Fruit fly (Drosophila melanogaster): ENCODE results near the gene pb.

The pb gene

DNA sequence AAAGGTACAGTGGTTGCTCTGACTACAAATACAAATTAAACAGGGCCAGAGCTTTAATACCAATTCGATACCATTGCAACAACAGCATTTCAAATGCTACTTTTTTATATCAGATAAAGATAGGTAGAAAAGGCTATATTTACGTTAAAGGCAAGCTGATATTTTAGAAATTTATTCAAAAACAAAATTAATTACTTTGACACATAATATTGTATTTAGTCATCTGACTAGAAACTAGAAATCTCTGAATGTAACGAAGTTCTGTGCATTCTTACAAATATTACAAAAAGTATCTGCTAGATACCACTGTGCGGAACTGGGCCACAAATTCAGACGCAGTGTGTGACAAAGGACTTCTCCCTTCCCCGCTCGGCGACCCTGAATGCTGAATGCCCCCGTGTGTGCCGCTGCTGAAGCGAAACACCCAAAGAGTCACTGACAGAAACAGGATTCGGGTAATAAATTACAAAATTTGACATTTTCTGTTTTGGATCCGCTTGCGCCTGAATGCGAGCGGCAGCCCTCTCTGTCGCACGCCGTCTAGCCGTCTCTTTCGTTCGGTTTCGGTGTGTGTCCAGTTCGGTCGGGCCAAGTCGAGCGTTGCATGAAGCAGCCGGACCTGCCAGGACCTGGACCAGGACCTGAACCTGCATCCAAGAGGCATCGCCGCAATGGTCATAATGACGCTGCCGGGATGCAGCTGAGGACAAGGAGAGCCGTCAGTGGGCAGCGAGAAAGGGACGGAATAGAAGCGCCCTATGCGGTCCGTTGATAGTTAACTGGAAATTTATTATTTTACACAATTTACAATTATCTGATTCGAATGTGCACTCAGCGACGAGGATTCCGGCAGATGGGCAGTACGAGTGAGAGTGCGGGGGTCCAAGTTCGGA is 19.1 kb upstream of the pb start (continued):
- peak in 1 of 2 experiments; percentile 30 for TF ChIP-seq dpn (GFP tag; optimal IDR thresholded peaks at IDR 0.05)
- TF ChIP-seq jigr1 (GFP tag; IDR thresholded peaks at IDR 0.05), result no peak
- no peak for TF ChIP-seq usp (GFP tag; optimal IDR thresholded peaks at IDR 0.05)
- TF ChIP-seq CG12744 (GFP tag; optimal IDR thresholded peaks at IDR 0.05), result no peak
- TF ChIP-seq Dad (GFP tag; optimal IDR thresholded peaks at IDR 0.05), result no peak
- TF ChIP-seq zf30C (GFP tag; optimal IDR thresholded peaks at IDR 0.05), result peak; percentile 68
- peak; percentile 75 for TF ChIP-seq CG18599 (GFP tag; optimal IDR thresholded peaks at IDR 0.05)
- no peak for TF ChIP-seq CG15073 (GFP tag; optimal IDR thresholded peaks at IDR 0.05)
- peak; percentile 2 for TF ChIP-seq Chrac-16 (GFP tag; optimal IDR thresholded peaks at IDR 0.05)
- peak; percentile 46 for TF ChIP-seq nmo (GFP tag; optimal IDR thresholded peaks at IDR 0.05)
- TF ChIP-seq Dfd (GFP tag; optimal IDR thresholded peaks at IDR 0.05), result no peak
- no peak for TF ChIP-seq Atf3 (GFP tag; optimal IDR thresholded peaks at IDR 0.05)
- TF ChIP-seq H2.0 (GFP tag; IDR thresholded peaks at IDR 0.05), result no peak
- TF ChIP-seq corto (GFP tag; optimal IDR thresholded peaks at IDR 0.05), result no peak
- no peak for TF ChIP-seq schlank (tag; optimal IDR thresholded peaks at IDR 0.05)
- no peak for TF ChIP-seq CG16813 (GFP tag; IDR thresholded peaks at IDR 0.05; ENCODE audit: partially characterized antibody)
- no peak for TF ChIP-seq cwo (GFP tag; optimal IDR thresholded peaks at IDR 0.05)
- TF ChIP-seq wek (GFP tag; optimal IDR thresholded peaks at IDR 0.05), result no peak
- TF ChIP-seq Poxn (GFP tag; IDR thresholded peaks at IDR 0.05), result no peak
- TF ChIP-seq CG9817 (tag; optimal IDR thresholded peaks at IDR 0.05), result no peak
- no peak for TF ChIP-seq CG3163 (GFP tag; optimal IDR thresholded peaks at IDR 0.05)
- no peak for TF ChIP-seq ewg (GFP tag; optimal IDR thresholded peaks at IDR 0.05)
- TF ChIP-seq bigmax (GFP tag; optimal IDR thresholded peaks at IDR 0.05), result no peak
- no peak for TF ChIP-seq CG8290 (GFP tag; optimal IDR thresholded peaks at IDR 0.05)
- TF ChIP-seq CG8290 (tag; optimal IDR thresholded peaks at IDR 0.05), result no peak
- no peak for TF ChIP-seq hbn (GFP tag; IDR thresholded peaks at IDR 0.05; ENCODE audit: partially characterized antibody)
- peak; percentile 56 for TF ChIP-seq tio (GFP tag; optimal IDR thresholded peaks at IDR 0.05)
- TF ChIP-seq CG4617 (GFP tag; optimal IDR thresholded peaks at IDR 0.05; ENCODE audit: borderline replicate concordance), result no peak
- TF ChIP-seq bowl (GFP tag; IDR thresholded peaks at IDR 0.05), result no peak
- TF ChIP-seq CG8281 (tag; optimal IDR thresholded peaks at IDR 0.05), result no peak
- no peak for TF ChIP-seq Mad (GFP tag; optimal IDR thresholded peaks at IDR 0.05)
- TF ChIP-seq CG16863 (GFP tag; optimal IDR thresholded peaks at IDR 0.05), result no peak
- no peak for TF ChIP-seq danr (GFP tag; IDR thresholded peaks at IDR 0.05)
- 0 out of 3 replicates have a peak, but pooled peaks have one; percentile 35 for TF ChIP-seq dysf (GFP tag; IDR thresholded peaks at IDR 0.05)
- no peak for TF ChIP-seq tap (tag; optimal IDR thresholded peaks at IDR 0.05)
- TF ChIP-seq pros (GFP tag; optimal IDR thresholded peaks at IDR 0.05), result peak; percentile 38
- no peak for TF ChIP-seq CG12155 (GFP tag; optimal IDR thresholded peaks at IDR 0.05)
- TF ChIP-seq CG15479 (GFP tag; optimal IDR thresholded peaks at IDR 0.05), result no peak
- TF ChIP-seq nau (GFP tag; optimal IDR thresholded peaks at IDR 0.05), result no peak
- TF ChIP-seq Med (GFP tag), result peak; percentile 56
- no peak for TF ChIP-seq CG12236 (GFP tag; optimal IDR thresholded peaks at IDR 0.05)

Measured in whole organism, embryonic.